Worm (Caenorhabditis elegans) whole organism, young adult: ENCODE data around the gene R04B3.3.

ENCODE experiments used
- B0261.1 ChIP-seq: sonication (generic microtip); optimal IDR thresholded peaks from 2 replicates; lab custom pipeline; 2016; ENCODE audit warnings: mild to moderate bottlenecking, missing genetic modification characterization, moderate library complexity, missing compliant biosample characterization
- B0336.3 ChIP-seq: fragments of 200-800 bp; sonication (Bioruptor generic); IDR thresholded peaks from 2 replicates; pipeline ENCODE4 v1.3.6; 2022; ENCODE audit warnings: missing genetic modification characterization, missing compliant biosample characterization
- C06A6.2 ChIP-seq: fragments of 200-800 bp; sonication (Bioruptor generic); conservative IDR thresholded peaks from 2 replicates; pipeline ENCODE4 v1.3.6; 2022; ENCODE audit warnings: missing genetic modification characterization, missing compliant biosample characterization
- F10E7.11 ChIP-seq: sonication (generic microtip); optimal IDR thresholded peaks from 2 replicates; lab custom pipeline; 2017; ENCODE audit warnings: mild to moderate bottlenecking, missing genetic modification characterization, moderate library complexity, missing compliant biosample characterization
- F22D6.2 ChIP-seq: sonication (generic microtip); optimal IDR thresholded peaks from 2 replicates; lab custom pipeline; 2016; ENCODE audit warnings: mild to moderate bottlenecking, missing genetic modification characterization, missing compliant biosample characterization
- F23B12.7 ChIP-seq: sonication (generic microtip); optimal IDR thresholded peaks from 2 replicates; lab custom pipeline; 2017; ENCODE audit warnings: missing genetic modification characterization, mild to moderate bottlenecking, missing compliant biosample characterization, antibody characterized with exemption, moderate library complexity; ENCODE audit not compliant: insufficient read depth
- F52B5.7 ChIP-seq: sonication (generic microtip); optimal IDR thresholded peaks from 2 replicates; lab custom pipeline; 2016; ENCODE audit warnings: mild to moderate bottlenecking, missing genetic modification characterization, missing compliant biosample characterization
- F57C9.4 ChIP-seq: sonication (generic microtip); optimal IDR thresholded peaks from 2 replicates; lab custom pipeline; 2017; ENCODE audit warnings: mild to moderate bottlenecking, missing genetic modification characterization, missing compliant biosample characterization
- K11D2.4 ChIP-seq: fragments of 200-800 bp; sonication (Bioruptor generic); IDR thresholded peaks from 2 replicates; pipeline ENCODE4 v1.3.6; 2022; ENCODE audit warnings: missing genetic modification reagents, missing genetic modification characterization, missing compliant biosample characterization
- K12H6.12 ChIP-seq: fragments of 200-800 bp; sonication (Bioruptor generic); optimal IDR thresholded peaks from 2 replicates; lab custom pipeline; 2018; ENCODE audit warnings: mild to moderate bottlenecking, missing genetic modification characterization, missing compliant biosample characterization
- T07F8.4 ChIP-seq: sonication (generic microtip); optimal IDR thresholded peaks from 2 replicates; lab custom pipeline; 2016; ENCODE audit warnings: mild to moderate bottlenecking, missing genetic modification characterization, moderate library complexity, missing compliant biosample characterization
- Y53G8AR.9 ChIP-seq: fragments of 200-800 bp; sonication (Bioruptor generic); conservative IDR thresholded peaks from 2 replicates; pipeline ENCODE4 v1.3.6; 2022; ENCODE audit warnings: missing genetic modification reagents, missing genetic modification characterization, missing compliant biosample characterization
- Y56A3A.18 ChIP-seq: fragments of 200-800 bp; sonication (Bioruptor generic); IDR thresholded peaks from 2 replicates; pipeline ENCODE4 v1.3.6; 2022; ENCODE audit warnings: missing genetic modification reagents, missing genetic modification characterization, missing compliant biosample characterization
- Y67H2A.10 ChIP-seq: fragments of 200-800 bp; sonication (Bioruptor generic); conservative IDR thresholded peaks from 2 replicates; pipeline ENCODE4 v1.3.6; 2022; ENCODE audit warnings: missing genetic modification reagents, missing genetic modification characterization, missing compliant biosample characterization
- Y79H2A.3 ChIP-seq: fragments of 200-800 bp; sonication (Bioruptor generic); conservative IDR thresholded peaks from 2 replicates; pipeline ENCODE4 v1.3.6; 2022; ENCODE audit warnings: missing genetic modification reagents, missing genetic modification characterization, missing compliant biosample characterization
- Y95B8A.8 ChIP-seq: fragments of 200-800 bp; sonication (Bioruptor generic); IDR thresholded peaks from 2 replicates; pipeline ENCODE4 v1.3.6; 2022; ENCODE audit warnings: missing genetic modification reagents, missing genetic modification characterization, missing compliant biosample characterization
- akir-1 ChIP-seq: fragments of 200-800 bp; sonication (Bioruptor generic); optimal IDR thresholded peaks from 2 replicates; lab custom pipeline; 2018; ENCODE audit warnings: mild to moderate bottlenecking, missing genetic modification characterization, moderate library complexity, missing compliant biosample characterization
- athp-1 ChIP-seq: sonication (generic microtip); optimal IDR thresholded peaks from 2 replicates; lab custom pipeline; 2017; ENCODE audit warnings: mild to moderate bottlenecking, missing genetic modification characterization, missing compliant biosample characterization
- attf-3 ChIP-seq: fragments of 200-800 bp; sonication (Bioruptor generic); conservative IDR thresholded peaks from 2 replicates; pipeline ENCODE4 v1.3.6; 2022; ENCODE audit warnings: missing genetic modification reagents, missing genetic modification characterization, missing compliant biosample characterization
- bed-1 ChIP-seq: fragments of 200-800 bp; sonication (Bioruptor generic); IDR thresholded peaks from 2 replicates; pipeline ENCODE4 v1.3.6; 2022; ENCODE audit warnings: missing genetic modification reagents, missing genetic modification characterization, missing compliant biosample characterization
- ceh-27 ChIP-seq: fragments of 200-800 bp; sonication (Bioruptor generic); optimal IDR thresholded peaks from 2 replicates; lab custom pipeline; 2018; ENCODE audit warnings: mild to moderate bottlenecking, missing genetic modification characterization, moderate library complexity, missing compliant biosample characterization
- ceh-40 ChIP-seq: fragments of 200-800 bp; sonication (Bioruptor generic); IDR thresholded peaks from 2 replicates; pipeline ENCODE4 v1.3.6; 2022; ENCODE audit warnings: missing genetic modification characterization, missing compliant biosample characterization
- ceh-58 ChIP-seq: fragments of 200-800 bp; sonication (Bioruptor generic); IDR thresholded peaks from 2 replicates; pipeline ENCODE4 v1.3.6; 2022; ENCODE audit warnings: missing genetic modification characterization, missing compliant biosample characterization
- dpl-1 ChIP-seq: fragments of 150-350 bp; optimal IDR thresholded peaks from 2 replicates; lab custom pipeline; 2014; ENCODE audit warnings: missing biosample characterization, missing genetic modification reagents, missing genetic modification characterization
- efl-1 ChIP-seq: fragments of 150-350 bp; optimal IDR thresholded peaks from 2 replicates; lab custom pipeline; 2014; ENCODE audit warnings: missing biosample characterization, missing genetic modification reagents, missing genetic modification characterization
- egl-44 ChIP-seq: fragments of 200-800 bp; sonication (Bioruptor generic); IDR thresholded peaks from 2 replicates; pipeline ENCODE4 v1.3.6; 2022; ENCODE audit warnings: missing genetic modification reagents, missing genetic modification characterization, missing compliant biosample characterization
- egrh-3 ChIP-seq: fragments of 200-800 bp; sonication (Bioruptor generic); IDR thresholded peaks from 2 replicates; pipeline ENCODE4 v1.3.6; 2022; ENCODE audit warnings: missing genetic modification reagents, missing genetic modification characterization, missing compliant biosample characterization
- gei-17 ChIP-seq: fragments of 200-800 bp; sonication (Bioruptor generic); optimal IDR thresholded peaks from 2 replicates; lab custom pipeline; 2018; ENCODE audit warnings: mild to moderate bottlenecking, missing genetic modification characterization, missing compliant biosample characterization
- hlh-12 ChIP-seq: sonication (generic microtip); optimal IDR thresholded peaks from 2 replicates; lab custom pipeline; 2016; ENCODE audit warnings: missing genetic modification characterization, missing compliant biosample characterization
- let-526 ChIP-seq: fragments of 200-800 bp; sonication (Bioruptor generic); IDR thresholded peaks from 2 replicates; pipeline ENCODE4 v1.3.6; 2022; ENCODE audit warnings: missing genetic modification reagents, missing genetic modification characterization, missing compliant biosample characterization
- lin-40 ChIP-seq: sonication (generic microtip); optimal IDR thresholded peaks from 2 replicates; lab custom pipeline; 2016; ENCODE audit warnings: missing genetic modification characterization, mild to moderate bottlenecking, missing compliant biosample characterization, missing genotype, missing genetic modification reagents
- lin-54 ChIP-seq: fragments of 200-800 bp; sonication (Bioruptor generic); optimal IDR thresholded peaks from 2 replicates; lab custom pipeline; 2018; ENCODE audit warnings: mild to moderate bottlenecking, missing genetic modification characterization, missing compliant biosample characterization
- lsy-27 ChIP-seq: sonication (generic microtip); optimal IDR thresholded peaks from 2 replicates; lab custom pipeline; 2017; ENCODE audit warnings: missing genetic modification characterization, mild to moderate bottlenecking, missing compliant biosample characterization, antibody characterized with exemption, missing genotype, borderline replicate concordance; ENCODE audit not compliant: insufficient read depth
- madf-3 ChIP-seq: fragments of 200-800 bp; sonication (Bioruptor generic); IDR thresholded peaks from 2 replicates; pipeline ENCODE4 v1.3.6; 2022; ENCODE audit warnings: missing genetic modification reagents, missing genetic modification characterization, missing compliant biosample characterization
- madf-6 ChIP-seq: fragments of 200-800 bp; sonication (Bioruptor generic); IDR thresholded peaks from 2 replicates; pipeline ENCODE4 v1.3.6; 2022; ENCODE audit warnings: missing genetic modification reagents, missing genetic modification characterization, missing compliant biosample characterization
- mxl-1 ChIP-seq: sonication (generic microtip); optimal IDR thresholded peaks from 2 replicates; lab custom pipeline; 2016; ENCODE audit warnings: missing genetic modification characterization, missing compliant biosample characterization
- nfyb-1 ChIP-seq: fragments of 200-800 bp; sonication (Bioruptor generic); IDR thresholded peaks from 2 replicates; pipeline ENCODE4 v1.3.6; 2022; ENCODE audit warnings: missing genetic modification reagents, missing genetic modification characterization, missing compliant biosample characterization
- nhr-120 ChIP-seq: fragments of 200-800 bp; sonication (Bioruptor generic); IDR thresholded peaks from 2 replicates; pipeline ENCODE4 v1.3.6; 2022; ENCODE audit warnings: missing genetic modification characterization, missing compliant biosample characterization
- nhr-179 ChIP-seq: sonication (generic microtip); optimal IDR thresholded peaks from 2 replicates; lab custom pipeline; 2016; ENCODE audit warnings: mild to moderate bottlenecking, missing genetic modification characterization, missing compliant biosample characterization
- nhr-80 ChIP-seq: sonication (generic microtip); optimal IDR thresholded peaks from 2 replicates; lab custom pipeline; 2016; ENCODE audit warnings: missing genetic modification characterization, missing compliant biosample characterization
- pbrm-1 ChIP-seq: fragments of 200-800 bp; sonication (Bioruptor generic); IDR thresholded peaks from 2 replicates; pipeline ENCODE4 v1.3.6; 2022; ENCODE audit warnings: missing genetic modification reagents, missing genetic modification characterization, missing compliant biosample characterization
- sea-2 ChIP-seq: fragments of 200-800 bp; sonication (Bioruptor generic); IDR thresholded peaks from 2 replicates; pipeline ENCODE4 v1.3.6; 2022; ENCODE audit warnings: missing genetic modification characterization, missing compliant biosample characterization
- sptf-2 ChIP-seq: fragments of 200-800 bp; sonication (Bioruptor generic); optimal IDR thresholded peaks from 2 replicates; lab custom pipeline; 2018; ENCODE audit warnings: mild to moderate bottlenecking, missing genetic modification characterization, missing compliant biosample characterization
- tbp1 ChIP-seq: fragments of 200-800 bp; sonication (Bioruptor generic); optimal IDR thresholded peaks from 2 replicates; lab custom pipeline; 2018; ENCODE audit warnings: mild to moderate bottlenecking, missing genetic modification characterization, missing compliant biosample characterization
- tlf-1 ChIP-seq: fragments of 200-800 bp; sonication (Bioruptor generic); optimal IDR thresholded peaks from 2 replicates; lab custom pipeline; 2018; ENCODE audit warnings: mild to moderate bottlenecking, missing genetic modification characterization, missing compliant biosample characterization
- unc-130 ChIP-seq: sonication (generic microtip); optimal IDR thresholded peaks from 2 replicates; lab custom pipeline; 2016; ENCODE audit warnings: missing genetic modification reagents, missing genetic modification characterization, missing compliant biosample characterization
- unc-62 ChIP-seq: fragments of 150-350 bp; optimal IDR thresholded peaks from 2 replicates; lab custom pipeline; 2014; ENCODE audit warnings: missing biosample characterization, missing genetic modification reagents, missing genetic modification characterization
- ztf-25 ChIP-seq: fragments of 200-800 bp; sonication (Bioruptor generic); IDR thresholded peaks from 2 replicates; pipeline ENCODE4 v1.3.6; 2022; ENCODE audit warnings: missing genetic modification reagents, missing genetic modification characterization, missing compliant biosample characterization
- ztf-3 ChIP-seq: fragments of 200-800 bp; sonication (Bioruptor generic); optimal IDR thresholded peaks from 2 replicates; lab custom pipeline; 2018; ENCODE audit warnings: mild to moderate bottlenecking, missing genetic modification characterization, missing compliant biosample characterization

R04B3.3 gene

ce11 chrX:2432459-2432858, 43.3 kb downstream of the R04B3.3 start (continued):
- no peak for TF ChIP-seq efl-1 (GFP tag; lab: Kevin White, UChicago)
- TF ChIP-seq F57C9.4 (tag; lab: Kevin White, UChicago), result no peak
- no peak for TF ChIP-seq egl-44 (GFP tag; lab: Robert Waterston, UW)
- TF ChIP-seq unc-62, result no peak
- no peak for TF ChIP-seq F52B5.7 (tag; lab: Kevin White, UChicago)
- TF ChIP-seq attf-3 (GFP tag; lab: Robert Waterston, UW), result no peak
- TF ChIP-seq F23B12.7 (tag; lab: Kevin White, UChicago), result peak; percentile 3
- TF ChIP-seq B0336.3 (GFP tag; lab: Robert Waterston, UW), result no peak
- TF ChIP-seq Y67H2A.10 (GFP tag; lab: Robert Waterston, UW), result no peak
- TF ChIP-seq mxl-1 (tag; lab: Kevin White, UChicago), result no peak
- TF ChIP-seq ztf-25, result no peak
- TF ChIP-seq lin-54 (GFP tag; lab: Kevin White, UChicago), result no peak
- no peak for TF ChIP-seq madf-6 (GFP tag; lab: Robert Waterston, UW)
- no peak for TF ChIP-seq Y95B8A.8 (GFP tag; lab: Robert Waterston, UW)
- no peak for TF ChIP-seq ceh-58 (GFP tag; lab: Robert Waterston, UW)
- no peak for TF ChIP-seq madf-3 (GFP tag; lab: Robert Waterston, UW)
- TF ChIP-seq sptf-2 (GFP tag; lab: Kevin White, UChicago), result no peak
- no peak for TF ChIP-seq pbrm-1 (GFP tag; lab: Robert Waterston, UW)
- TF ChIP-seq C06A6.2 (GFP tag; lab: Robert Waterston, UW), result no peak
- no peak for TF ChIP-seq B0261.1 (tag; lab: Kevin White, UChicago)
- TF ChIP-seq ceh-27, result peak; percentile 57
- TF ChIP-seq lsy-27 (tag; lab: Kevin White, UChicago), result no peak
- TF ChIP-seq ceh-40 (GFP tag; lab: Robert Waterston, UW), result no peak
- TF ChIP-seq nhr-179, result no peak
- no peak for TF ChIP-seq tlf-1 (GFP tag; lab: Kevin White, UChicago)
- no peak for TF ChIP-seq tbp1 (GFP tag; lab: Kevin White, UChicago)
- no peak for TF ChIP-seq Y79H2A.3 (GFP tag; lab: Robert Waterston, UW)
- TF ChIP-seq sea-2 (GFP tag; lab: Robert Waterston, UW), result no peak
- peak; percentile 54 for TF ChIP-seq K12H6.12 (tag; lab: Kevin White, UChicago)

ce11 chrX:2430317-2430716, 45.5 kb downstream of the R04B3.3 start:
- TF ChIP-seq nfyb-1 (no peak), athp-1 (tag; lab: Kevin White, UChicago) (no peak), ztf-3 (no peak), egrh-3 (GFP tag; lab: Robert Waterston, UW) (no peak), hlh-12 (tag; lab: Kevin White, UChicago) (no peak), unc-62 (no peak)

- no peak for TF ChIP-seq F57C9.4 (tag; lab: Kevin White, UChicago)
- TF ChIP-seq unc-130 (GFP tag; lab: Kevin White, UChicago), result no peak
- no peak for TF ChIP-seq dpl-1 (GFP tag; lab: Kevin White, UChicago)
- no peak for TF ChIP-seq Y56A3A.18 (GFP tag; lab: Robert Waterston, UW)
- no peak for TF ChIP-seq lin-40 (tag; lab: Kevin White, UChicago)
- TF ChIP-seq let-526 (GFP tag; lab: Robert Waterston, UW), result no peak
- no peak for TF ChIP-seq T07F8.4 (tag; lab: Kevin White, UChicago)
- TF ChIP-seq Y53G8AR.9 (GFP tag; lab: Robert Waterston, UW), result no peak
- TF ChIP-seq ceh-27, result no peak
- no peak for TF ChIP-seq nhr-120 (GFP tag; lab: Robert Waterston, UW)
- no peak for TF ChIP-seq nhr-80
- TF ChIP-seq F22D6.2, result no peak
- no peak for TF ChIP-seq bed-1 (GFP tag; lab: Robert Waterston, UW)
- TF ChIP-seq tbp1 (GFP tag; lab: Kevin White, UChicago), result no peak
- TF ChIP-seq akir-1, result no peak
- no peak for TF ChIP-seq F10E7.11 (tag; lab: Kevin White, UChicago)
- TF ChIP-seq gei-17 (GFP tag; lab: Kevin White, UChicago), result no peak
- no peak for TF ChIP-seq lsy-27 (tag; lab: Kevin White, UChicago)
- no peak for TF ChIP-seq K11D2.4 (GFP tag; lab: Robert Waterston, UW)
Measured at ce11 chrX:2427404-2427803, 48.4 kb downstream of the R04B3.3 start, which contains the start of gene gcy-31. TSS of gene gcy-31 (minus strand) at chrX:2427504.
